Fruit fly (Drosophila melanogaster): ENCODE measurements around the gene SclB.
A peak's percentile ranks its signal among the peaks of the same experiment; 100 is the strongest.

Gene SclB

DNA sequence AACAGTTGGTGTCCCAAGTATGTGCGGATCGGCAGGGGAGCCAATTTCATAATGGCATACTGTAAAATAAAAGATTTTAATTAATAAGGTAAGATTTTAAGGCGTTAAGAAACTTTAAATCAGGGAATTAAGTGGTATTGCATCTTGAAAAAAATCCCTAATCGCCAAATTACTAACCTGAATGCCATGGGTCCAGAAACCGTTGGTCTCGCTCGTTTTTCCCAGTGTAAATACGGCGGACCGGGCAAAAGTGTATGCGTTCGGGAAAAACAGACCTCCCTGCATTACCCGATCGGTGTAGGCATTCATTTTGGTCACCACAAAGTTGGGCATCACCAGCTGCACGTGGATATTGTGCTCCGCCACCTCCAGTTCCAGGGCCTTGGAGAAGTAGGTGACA lies 5.6 kb downstream of the SclB start (continued):
- TF ChIP-seq dac (GFP tag; optimal IDR thresholded peaks at IDR 0.05), result no peak
- TF ChIP-seq Hr4 (GFP tag; optimal IDR thresholded peaks at IDR 0.05), result peak; percentile 24
- peak; percentile 22; the same call in 1 of the 2 replicates for TF ChIP-seq Gug (GFP tag; IDR thresholded peaks at IDR 0.05)
- TF ChIP-seq CG4318 (GFP tag; optimal IDR thresholded peaks at IDR 0.05), result no peak
- TF ChIP-seq CG6854 (GFP tag; optimal IDR thresholded peaks at IDR 0.05), result no peak
- TF ChIP-seq Hr39 (GFP tag; optimal IDR thresholded peaks at IDR 0.05), result peak; percentile 66
- TF ChIP-seq Lpt (GFP tag; optimal IDR thresholded peaks at IDR 0.05), result no peak
- no peak for TF ChIP-seq Eip93F (GFP tag; optimal IDR thresholded peaks at IDR 0.05)
- peak; percentile 62 for TF ChIP-seq Eip78C (GFP tag)
- peak; percentile 61 for TF ChIP-seq Sox102F (GFP tag; optimal IDR thresholded peaks at IDR 0.05)
- peak; percentile 4 for TF ChIP-seq CG7368 (GFP tag; optimal IDR thresholded peaks at IDR 0.05)
- TF ChIP-seq CG6808 (GFP tag; optimal IDR thresholded peaks at IDR 0.05), result no peak
- no peak for TF ChIP-seq CG10631 (GFP tag; optimal IDR thresholded peaks at IDR 0.05)
- TF ChIP-seq Sox15 (GFP tag; optimal IDR thresholded peaks at IDR 0.05), result peak; percentile 10
- peak; percentile 17 for TF ChIP-seq pdm3 (GFP tag; optimal IDR thresholded peaks at IDR 0.05)
- peak; percentile 68 for TF ChIP-seq Met (GFP tag; optimal IDR thresholded peaks at IDR 0.05)
- no peak for TF ChIP-seq fd85E (GFP tag; optimal IDR thresholded peaks at IDR 0.05)
- TF ChIP-seq CG6792 (GFP tag; optimal IDR thresholded peaks at IDR 0.05), result peak; percentile 3
- TF ChIP-seq CG3032 (tag; optimal IDR thresholded peaks at IDR 0.05), result no peak
- peak; percentile 48; the same call in 1 of the 3 replicates for TF ChIP-seq eg (GFP tag; IDR thresholded peaks at IDR 0.05)
- TF ChIP-seq CG16779 (tag; optimal IDR thresholded peaks at IDR 0.05), result no peak
- TF ChIP-seq CG8632 (GFP tag; optimal IDR thresholded peaks at IDR 0.05), result no peak

dm6 chr2L:16845179-16845578 lies 7.4 kb downstream of the SclB start:
- TF ChIP-seq dac (GFP tag; optimal IDR thresholded peaks at IDR 0.05) (no peak), fkh (GFP tag; optimal IDR thresholded peaks at IDR 0.05) (peak; percentile 13)

DNA sequence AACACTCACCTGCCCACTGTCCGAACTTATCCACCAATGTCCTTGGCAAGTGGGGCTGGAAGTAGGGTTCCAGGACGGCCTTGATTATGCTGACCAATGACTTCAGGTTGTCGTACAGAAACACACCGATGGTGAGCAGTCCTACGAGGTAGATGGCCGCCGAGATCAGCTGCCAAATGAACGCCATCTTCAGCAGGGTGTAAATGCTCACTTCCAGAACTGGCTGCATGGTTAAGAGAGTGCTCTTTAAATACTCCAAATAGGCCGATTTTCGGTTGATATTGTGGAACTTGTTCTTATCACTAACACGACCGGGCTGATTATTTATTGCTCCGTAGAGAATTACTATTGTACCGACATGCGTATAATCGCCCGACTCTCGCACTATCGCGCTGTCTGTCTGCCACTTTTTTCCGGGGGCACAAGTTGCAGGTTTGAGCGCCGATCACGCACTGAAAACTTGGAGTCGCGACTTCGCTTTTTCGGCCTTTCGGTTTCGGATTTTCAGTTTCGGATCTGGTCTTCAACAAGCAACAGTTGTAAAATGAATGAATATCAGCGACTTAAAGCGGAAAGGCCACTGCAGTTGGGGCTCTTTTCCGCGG lies 9.1 kb downstream of the SclB start:
- TF ChIP-seq CG10669 (GFP tag; optimal IDR thresholded peaks at IDR 0.05) (no peak), Sox102F (GFP tag; optimal IDR thresholded peaks at IDR 0.05) (no peak), acj6 (GFP tag; optimal IDR thresholded peaks at IDR 0.05) (no peak), ss (GFP tag; optimal IDR thresholded peaks at IDR 0.05) (peak in 1 of 2 experiments; percentile 15), CG34406 (GFP tag; optimal IDR thresholded peaks at IDR 0.05) (no peak), Gug (GFP tag; IDR thresholded peaks at IDR 0.05) (no peak), topi (GFP tag; optimal IDR thresholded peaks at IDR 0.05) (no peak), CG7368 (GFP tag; optimal IDR thresholded peaks at IDR 0.05) (no peak), achi (GFP tag; optimal IDR thresholded peaks at IDR 0.05) (no peak), eg (GFP tag; IDR thresholded peaks at IDR 0.05) (no peak; the same call in 2 of the 3 replicates), CG8632 (GFP tag; optimal IDR thresholded peaks at IDR 0.05) (no peak), CG15336 (GFP tag; IDR thresholded peaks at IDR 0.05) (peak; percentile 24; the same call in 1 of the 2 replicates), CG11294 (GFP tag; IDR thresholded peaks at IDR 0.05) (no peak), OdsH (GFP tag; optimal IDR thresholded peaks at IDR 0.05) (no peak), CG31627 (GFP tag; optimal IDR thresholded peaks at IDR 0.05) (no peak), cyc (GFP tag; optimal IDR thresholded peaks at IDR 0.05) (no peak), vri (GFP tag; optimal IDR thresholded peaks at IDR 0.05) (no peak)

DNA sequence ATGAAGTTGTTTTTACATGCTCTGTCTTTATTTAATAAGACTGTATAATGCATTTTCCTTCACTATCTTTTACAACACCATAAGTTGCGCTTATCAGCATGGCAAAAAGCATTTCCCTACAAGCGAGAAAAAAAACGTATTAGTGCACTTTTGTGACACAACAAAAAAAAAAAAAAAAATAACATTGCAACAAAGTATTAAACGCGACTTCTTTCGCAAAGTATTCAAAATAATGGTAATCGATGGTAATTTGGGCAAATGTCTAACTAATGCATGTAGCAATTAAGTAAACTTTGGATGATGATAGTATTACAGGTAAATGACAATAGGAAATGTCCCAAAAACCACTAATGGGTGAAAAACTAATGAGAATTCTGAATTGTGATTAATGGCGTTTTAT lies 10.2 kb downstream of the SclB start:
- TF ChIP-seq dsx (GFP tag; optimal IDR thresholded peaks at IDR 0.05; ENCODE audit: poor library complexity, severe bottlenecking) (peak; percentile 67), topi (GFP tag; optimal IDR thresholded peaks at IDR 0.05) (no peak), Sox15 (GFP tag; optimal IDR thresholded peaks at IDR 0.05) (no peak)
